Worm (Caenorhabditis elegans): Measurements from ENCODE around the gene btb-6.

- TF ChIP-seq dmd-4 (tag; optimal IDR thresholded peaks at IDR 0.05; ENCODE audit: borderline replicate concordance) (no peak), pax-1 (tag; optimal IDR thresholded peaks at IDR 0.05) (no peak), ceh-9 (tag; optimal IDR thresholded peaks at IDR 0.05) (no peak)
Measured at ce11 chrII:1756072-1756471, 41.0 kb downstream of the btb-6 start, which contains the start of gene F36H5.17.
